Fruit fly (Drosophila melanogaster) whole organism, embryonic: ENCODE measurements around the gene Dhc93AB.

Experiments used
- CG10321 ChIP-seq: fragments of 200-800 bp; sonication (Bioruptor generic); IDR thresholded peaks from 2 replicates; pipeline ENCODE4 v1.3.6; 2022; ENCODE audit warnings: missing biosample characterization, missing genetic modification characterization
- CG11696 ChIP-seq: fragments of 200-800 bp; sonication (Bioruptor generic); IDR thresholded peaks from 2 replicates; pipeline ENCODE4 v1.3.6; 2022; ENCODE audit warnings: missing biosample characterization, missing genetic modification characterization
- CG13624 ChIP-seq: fragments of 200-800 bp; sonication (Bioruptor generic); optimal IDR thresholded peaks from 2 replicates; lab custom pipeline; 2016; ENCODE audit warnings: missing biosample characterization, missing genetic modification characterization
- CG14860 ChIP-seq: fragments of 200-800 bp; sonication (Bioruptor generic); IDR thresholded peaks from 3 replicates; pipeline ENCODE4 v1.3.6; 2022; ENCODE audit warnings: missing biosample characterization, missing genetic modification characterization; ENCODE audit not compliant: partially characterized antibody
- CG17829 ChIP-seq: fragments of 200-800 bp; optimal IDR thresholded peaks from 2 replicates; lab custom pipeline; 2019; ENCODE audit warnings: missing biosample characterization, mild to moderate bottlenecking, missing genetic modification characterization, moderate library complexity
- CG18599 ChIP-seq: fragments of 200-800 bp; sonication (Bioruptor generic); optimal IDR thresholded peaks from 3 replicates; lab custom pipeline; 2017; ENCODE audit warnings: missing biosample characterization, missing genetic modification characterization, mild to moderate bottlenecking, moderate library complexity, missing genetic modification reagents
- CG2712 ChIP-seq: fragments of 200-800 bp; optimal IDR thresholded peaks from 3 replicates; lab custom pipeline; 2019; ENCODE audit warnings: missing biosample characterization, mild to moderate bottlenecking, missing genetic modification characterization, moderate library complexity
- CG2889 ChIP-seq: fragments of 200-800 bp; sonication (Bioruptor generic); IDR thresholded peaks from 3 replicates; pipeline ENCODE4 v1.3.6; 2022; ENCODE audit warnings: missing biosample characterization, missing genetic modification characterization
- CG32772 ChIP-seq: fragments of 200-800 bp; sonication (Bioruptor generic); IDR thresholded peaks from 2 replicates; pipeline ENCODE4 v1.3.6; 2022; ENCODE audit warnings: missing biosample characterization, missing genetic modification characterization
- CG34376 ChIP-seq: fragments of 200-800 bp; sonication (Bioruptor generic); optimal IDR thresholded peaks from 2 replicates; lab custom pipeline; 2018; ENCODE audit warnings: missing biosample characterization, mild to moderate bottlenecking, missing genetic modification characterization
- CG3838 ChIP-seq: fragments of 200-800 bp; sonication (Bioruptor generic); optimal IDR thresholded peaks from 3 replicates; lab custom pipeline; 2016; ENCODE audit warnings: missing biosample characterization, missing genetic modification characterization
- CG3995 ChIP-seq: fragments of 200-800 bp; sonication (Bioruptor generic); optimal IDR thresholded peaks from 3 replicates; lab custom pipeline; 2016; ENCODE audit warnings: missing biosample characterization, missing genetic modification characterization
- CG4282 ChIP-seq: fragments of 200-800 bp; sonication (Bioruptor generic); optimal IDR thresholded peaks from 2 replicates; lab custom pipeline; 2016; ENCODE audit warnings: missing biosample characterization, missing genetic modification characterization
- CG4328 ChIP-seq: fragments of 200-800 bp; sonication (Bioruptor generic); optimal IDR thresholded peaks from 3 replicates; lab custom pipeline; 2017; ENCODE audit warnings: missing biosample characterization, missing genetic modification reagents, missing genetic modification characterization
- CG4424 ChIP-seq: fragments of 200-800 bp; sonication (Bioruptor generic); optimal IDR thresholded peaks from 3 replicates; lab custom pipeline; 2016; ENCODE audit warnings: missing biosample characterization, missing genetic modification characterization
- CG6689 ChIP-seq: fragments of 200-800 bp; sonication (Bioruptor generic); IDR thresholded peaks from 2 replicates; pipeline ENCODE4 v1.3.6; 2022; ENCODE audit warnings: missing biosample characterization, missing genetic modification characterization
- CG7357 ChIP-seq: fragments of 200-800 bp; sonication (Bioruptor generic); IDR thresholded peaks from 3 replicates; pipeline ENCODE4 v1.3.6; 2022; ENCODE audit warnings: missing biosample characterization, missing genetic modification characterization
- CG9609 ChIP-seq: fragments of 200-800 bp; sonication (Bioruptor generic); optimal IDR thresholded peaks from 3 replicates; lab custom pipeline; 2016; ENCODE audit warnings: missing biosample characterization, missing genetic modification characterization
- CG9797 ChIP-seq: fragments of 200-800 bp; sonication (Bioruptor generic); optimal IDR thresholded peaks from 3 replicates; lab custom pipeline; 2018; ENCODE audit warnings: missing biosample characterization, mild to moderate bottlenecking, missing genetic modification characterization
- CoRest ChIP-seq: fragments of 200-800 bp; sonication (Bioruptor generic); optimal IDR thresholded peaks from 3 replicates; lab custom pipeline; 2018; ENCODE audit warnings: missing biosample characterization, mild to moderate bottlenecking, missing genetic modification characterization, moderate library complexity
- Ets97D ChIP-seq: fragments of 200-800 bp; sonication (Bioruptor generic); optimal IDR thresholded peaks from 3 replicates; lab custom pipeline; 2016; ENCODE audit warnings: missing biosample characterization, missing genetic modification characterization
- Hmx ChIP-seq: fragments of 200-800 bp; sonication (Bioruptor generic); optimal IDR thresholded peaks from 2 replicates; lab custom pipeline; 2016; ENCODE audit warnings: missing biosample characterization, missing genetic modification characterization
- Jarid2 ChIP-seq: fragments of 200-800 bp; sonication (Bioruptor generic); optimal IDR thresholded peaks from 3 replicates; lab custom pipeline; 2017; ENCODE audit warnings: mild to moderate bottlenecking, missing biosample characterization, missing genetic modification reagents, missing genetic modification characterization
- Lhr ChIP-seq: fragments of 200-800 bp; sonication (Bioruptor generic); optimal IDR thresholded peaks from 3 replicates; lab custom pipeline; 2017; ENCODE audit warnings: mild to moderate bottlenecking, missing biosample characterization, missing genetic modification reagents, missing genetic modification characterization
- Med ChIP-seq: fragments of 200-800 bp; sonication (Bioruptor generic); peaks from one replicate; lab custom pipeline; 2016; ENCODE audit warnings: missing biosample characterization, missing genetic modification characterization, mild to moderate bottlenecking, inconsistent platforms, moderate library complexity
- Mrtf ChIP-seq: fragments of 200-800 bp; sonication (Bioruptor generic); IDR thresholded peaks from 3 replicates; pipeline ENCODE4 v1.3.6; 2022; ENCODE audit warnings: missing biosample characterization, missing genetic modification characterization
- Sin3A ChIP-seq: fragments of >200 bp; optimal IDR thresholded peaks from 2 replicates; lab custom pipeline; 2018
- ac ChIP-seq: fragments of 200-800 bp; sonication (Bioruptor generic); optimal IDR thresholded peaks from 3 replicates; lab custom pipeline; 2017; ENCODE audit warnings: missing biosample characterization, mild to moderate bottlenecking, missing genetic modification characterization
- ap ChIP-seq: fragments of 200-800 bp; sonication (Bioruptor generic); IDR thresholded peaks from 2 replicates; pipeline ENCODE4 v1.3.6; 2022; ENCODE audit warnings: missing biosample characterization, missing genetic modification characterization
- ara ChIP-seq: fragments of 200-800 bp; sonication (Bioruptor generic); IDR thresholded peaks from 2 replicates; pipeline ENCODE4 v1.3.6; 2022; ENCODE audit warnings: missing biosample characterization, missing genetic modification characterization
- croc ChIP-seq: fragments of 200-800 bp; sonication (Bioruptor generic); conservative IDR thresholded peaks from 3 replicates; pipeline ENCODE4 v1.3.6; 2022; ENCODE audit warnings: missing biosample characterization, missing genetic modification characterization
- dpn ChIP-seq, 2 experiments: fragments of 200-800 bp; sonication (Bioruptor generic); optimal IDR thresholded peaks; 3 replicates each; lab custom pipeline; 2016; ENCODE audit warnings: missing biosample characterization in 2 of 2, missing genetic modification characterization in 2 of 2
- emc ChIP-seq: fragments of 200-800 bp; sonication (Bioruptor generic); optimal IDR thresholded peaks from 2 replicates; lab custom pipeline; 2016; ENCODE audit warnings: missing biosample characterization, missing genetic modification characterization
- fd102C ChIP-seq: fragments of 200-800 bp; sonication (Bioruptor generic); optimal IDR thresholded peaks from 2 replicates; lab custom pipeline; 2018; ENCODE audit warnings: missing biosample characterization, mild to moderate bottlenecking, missing genetic modification characterization, moderate library complexity
- ftz-f1 ChIP-seq: fragments of 200-800 bp; sonication (Bioruptor generic); optimal IDR thresholded peaks from 2 replicates; lab custom pipeline; 2016; ENCODE audit warnings: missing biosample characterization, missing genetic modification characterization
- gsb ChIP-seq: fragments of 200-800 bp; sonication (Bioruptor generic); IDR thresholded peaks from 2 replicates; pipeline ENCODE4 v1.3.6; 2022; ENCODE audit warnings: missing biosample characterization, missing genetic modification characterization
- gt ChIP-seq: fragments of 200-800 bp; sonication (Bioruptor generic); IDR thresholded peaks from 2 replicates; pipeline ENCODE4 v1.3.6; 2022; ENCODE audit warnings: missing biosample characterization, missing genetic modification characterization
- hb ChIP-seq: fragments of 200-800 bp; sonication (Bioruptor generic); IDR thresholded peaks from 3 replicates; pipeline ENCODE4 v1.3.6; 2022; ENCODE audit warnings: missing biosample characterization, missing genetic modification characterization; ENCODE audit not compliant: partially characterized antibody
- hbn ChIP-seq: fragments of 200-800 bp; sonication (Bioruptor generic); IDR thresholded peaks from 2 replicates; pipeline ENCODE4 v1.3.6; 2022; ENCODE audit warnings: missing biosample characterization, missing genetic modification characterization; ENCODE audit not compliant: partially characterized antibody
- insv ChIP-seq, 2 experiments: fragments of 200-800 bp; sonication (Bioruptor generic); optimal IDR thresholded peaks; 3 replicates each; lab custom pipeline; 2016 to 2018; ENCODE audit warnings: missing biosample characterization in 2 of 2, missing genetic modification characterization in 2 of 2
- jing ChIP-seq: fragments of 200-800 bp; sonication (Bioruptor generic); optimal IDR thresholded peaks from 2 replicates; lab custom pipeline; 2018; ENCODE audit warnings: missing biosample characterization, mild to moderate bottlenecking, missing genetic modification characterization
- kah ChIP-seq: fragments of 200-800 bp; sonication (Bioruptor generic); optimal IDR thresholded peaks from 2 replicates; lab custom pipeline; 2018; ENCODE audit warnings: missing biosample characterization, mild to moderate bottlenecking, missing genetic modification characterization
- klu ChIP-seq: fragments of 200-800 bp; sonication (Bioruptor generic); IDR thresholded peaks from 2 replicates; pipeline ENCODE4 v1.3.6; 2022; ENCODE audit warnings: missing biosample characterization, missing genetic modification characterization
- mld ChIP-seq: fragments of 200-800 bp; sonication (Bioruptor generic); IDR thresholded peaks from 3 replicates; pipeline ENCODE4 v1.3.6; 2022; ENCODE audit warnings: missing biosample characterization, missing genetic modification characterization; ENCODE audit not compliant: partially characterized antibody
- pzg ChIP-seq: fragments of 200-800 bp; sonication (Bioruptor generic); optimal IDR thresholded peaks from 3 replicates; lab custom pipeline; 2018; ENCODE audit warnings: missing biosample characterization, mild to moderate bottlenecking, missing genetic modification characterization, moderate library complexity
- slp2 ChIP-seq: fragments of 200-800 bp; sonication (Bioruptor generic); optimal IDR thresholded peaks from 2 replicates; lab custom pipeline; 2016; ENCODE audit warnings: missing biosample characterization, missing genetic modification characterization
- tin ChIP-seq: fragments of 200-800 bp; sonication (Bioruptor generic); optimal IDR thresholded peaks from 3 replicates; lab custom pipeline; 2016; ENCODE audit warnings: missing biosample characterization, missing genetic modification characterization
- tio ChIP-seq: fragments of 200-800 bp; sonication (Bioruptor generic); optimal IDR thresholded peaks from 2 replicates; lab custom pipeline; 2017; ENCODE audit warnings: missing biosample characterization, missing genetic modification characterization, inconsistent platforms
- tx ChIP-seq: fragments of 200-800 bp; sonication (Bioruptor generic); optimal IDR thresholded peaks from 2 replicates; lab custom pipeline; 2016; ENCODE audit warnings: missing biosample characterization, missing genetic modification characterization
- zen2 ChIP-seq: fragments of 200-800 bp; sonication (Bioruptor generic); IDR thresholded peaks from 3 replicates; pipeline ENCODE4 v1.3.6; 2022; ENCODE audit warnings: missing biosample characterization, missing genetic modification characterization; ENCODE audit not compliant: partially characterized antibody

Gene Dhc93AB

DNA sequence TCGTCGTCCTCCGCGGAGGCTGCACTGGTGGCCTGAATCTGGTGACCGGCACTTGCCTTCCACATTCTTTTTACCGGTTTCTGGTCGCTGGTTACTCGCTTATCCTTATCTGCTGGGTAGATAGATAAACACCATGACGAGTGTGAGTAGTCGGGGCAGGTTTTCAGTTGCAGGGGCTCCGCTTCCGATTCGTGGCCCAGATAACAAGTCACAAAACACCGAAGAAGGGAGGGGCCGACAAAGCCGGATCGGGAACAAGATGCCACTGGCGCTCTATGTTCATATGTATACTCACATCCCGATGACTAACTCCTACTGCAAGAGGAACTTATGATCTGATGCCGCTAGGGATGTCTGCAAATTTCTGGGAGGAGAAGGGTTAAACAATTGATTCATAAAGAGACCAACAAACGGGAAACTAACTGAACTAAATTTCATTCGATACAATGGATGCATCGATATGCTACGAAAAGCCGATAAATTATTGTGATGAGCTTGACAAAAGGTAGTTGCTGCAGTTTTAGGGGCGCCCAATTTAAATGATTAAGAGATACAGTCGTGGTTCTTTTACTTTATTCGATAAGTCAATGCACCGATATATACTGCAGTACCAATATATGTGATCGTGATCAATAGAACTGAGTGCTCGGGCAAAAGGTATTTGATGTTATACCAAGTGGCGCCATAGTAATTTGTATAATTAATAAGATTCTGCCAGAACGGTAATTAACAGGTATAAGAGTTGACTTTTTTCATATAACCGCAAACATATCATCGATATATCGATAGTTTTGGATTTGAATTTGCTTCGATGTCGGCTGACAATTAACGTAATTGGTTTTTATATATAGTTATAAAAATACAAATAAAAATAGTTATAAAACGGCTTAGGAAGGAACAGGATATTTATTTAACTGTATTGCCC is 22.0 kb upstream of the Dhc93AB start, which contains the start of gene Cortactin (continued):
- TF ChIP-seq klu: no peak
- peak; percentile 90 for TF ChIP-seq CG3995
- TF ChIP-seq CG4328 (GFP tag; lab: Kevin White, UChicago): no peak
- no peak for TF ChIP-seq Jarid2
- peak in 1 of 2 experiments; percentile 1 for TF ChIP-seq dpn (GFP tag; optimal IDR thresholded peaks at IDR 0.05; lab: Kevin White, UChicago)
- TF ChIP-seq CG4424: no peak
- no peak for TF ChIP-seq slp2 (GFP tag; lab: Kevin White, UChicago)
- no peak for TF ChIP-seq CG3838 (GFP tag; lab: Kevin White, UChicago)
- TF ChIP-seq insv (GFP tag; optimal IDR thresholded peaks at IDR 0.05; lab: Kevin White, UChicago): no peak
- TF ChIP-seq emc: no peak
- peak; percentile 94 for TF ChIP-seq pzg (GFP tag; lab: Kevin White, UChicago)
- no peak for TF ChIP-seq croc (GFP tag; lab: Robert Waterston, UW)
- peak; percentile 46 for TF ChIP-seq CG2712
- TF ChIP-seq Hmx: no peak
- no peak for TF ChIP-seq CG18599
- no peak for TF ChIP-seq CG7357 (GFP tag; lab: Robert Waterston, UW)
- TF ChIP-seq ara (GFP tag; lab: Robert Waterston, UW): no peak
- TF ChIP-seq CoRest: peak; percentile 19
- no peak for TF ChIP-seq ac (GFP tag; lab: Kevin White, UChicago)
- TF ChIP-seq Med (GFP tag; lab: Kevin White, UChicago): peak; percentile 28
- TF ChIP-seq ftz-f1 (GFP tag; lab: Kevin White, UChicago): no peak
- TF ChIP-seq jing (GFP tag; lab: Kevin White, UChicago): no peak
- peak; percentile 68 for TF ChIP-seq CG34376 (GFP tag; lab: Kevin White, UChicago)
- no peak for TF ChIP-seq CG4282
- TF ChIP-seq Sin3A (lab: Kevin White, UChicago): no peak
- TF ChIP-seq ap (GFP tag; lab: Robert Waterston, UW): no peak
- TF ChIP-seq mld: peak; percentile 70
- no peak for TF ChIP-seq CG9797 (GFP tag; lab: Kevin White, UChicago)
- TF ChIP-seq CG10321: no peak
- TF ChIP-seq kah (GFP tag; lab: Kevin White, UChicago): no peak
- TF ChIP-seq tx (GFP tag; lab: Kevin White, UChicago): no peak
- peak; percentile 9 for TF ChIP-seq Lhr (GFP tag; lab: Kevin White, UChicago)
- peak; percentile 85 for TF ChIP-seq Ets97D (GFP tag; lab: Kevin White, UChicago)
- TF ChIP-seq Mrtf (GFP tag; lab: Robert Waterston, UW): no peak
- TF ChIP-seq CG17829 (tag; lab: Kevin White, UChicago): peak; percentile 10
- peak; percentile 22 for TF ChIP-seq CG13624 (GFP tag; lab: Kevin White, UChicago)
- TF ChIP-seq CG6689: no peak
- peak; percentile 81 for TF ChIP-seq hbn (GFP tag; lab: Robert Waterston, UW)
- no peak for TF ChIP-seq CG2889
- TF ChIP-seq fd102C (GFP tag; lab: Kevin White, UChicago): no peak
- no peak for TF ChIP-seq CG11696 (GFP tag; lab: Robert Waterston, UW)
- TF ChIP-seq tio: no peak
- no peak for TF ChIP-seq gt (GFP tag; lab: Robert Waterston, UW)
- peak; percentile 86 for TF ChIP-seq CG14860 (GFP tag; lab: Robert Waterston, UW)
- TF ChIP-seq hb (GFP tag; lab: Robert Waterston, UW): peak; percentile 89
- TF ChIP-seq gsb (GFP tag; lab: Robert Waterston, UW): no peak
- TF ChIP-seq CG32772 (GFP tag; lab: Robert Waterston, UW): no peak
- TF ChIP-seq tin (GFP tag; lab: Kevin White, UChicago): no peak
- peak; percentile 93 for TF ChIP-seq zen2 (GFP tag; lab: Robert Waterston, UW)
- TF ChIP-seq CG9609 (GFP tag; lab: Kevin White, UChicago): no peak
